Fruit fly (Drosophila melanogaster): ENCODE data around the gene scpr-C.
A peak's percentile ranks its signal among the peaks of the same experiment; 100 is the strongest.

Gene scpr-C

dm6 chr3R:11214449-11214950 lies 10.8 kb upstream of the scpr-C start, which contains the start of gene ZnT86D:
ZnT86D (minus strand) TSS chr3R:11214539.
- TF ChIP-seq CG17801 (GFP tag; optimal IDR thresholded peaks at IDR 0.05; ENCODE audit: partially characterized antibody) = peak; percentile 82

dm6 chr3R:11216156-11216630 lies 9.1 kb upstream of the scpr-C start, which contains the start of the genes RpS25 and CG4820:
RpS25 (minus strand) TSS chr3R:11216287.
CG4820 (plus strand) TSS chr3R:11216535.
- TF ChIP-seq CG17801 (GFP tag; optimal IDR thresholded peaks at IDR 0.05; ENCODE audit: partially characterized antibody) = peak; percentile 94

- no peak for TF ChIP-seq CG17801 (GFP tag; optimal IDR thresholded peaks at IDR 0.05; ENCODE audit: partially characterized antibody)
Measured at dm6 chr3R:11219883-11220282, 5.4 kb upstream of the scpr-C start, which contains the start of gene CG6689. CG6689 (minus strand) TSS chr3R:11220064.

- TF ChIP-seq CG17801 (GFP tag; optimal IDR thresholded peaks at IDR 0.05; ENCODE audit: partially characterized antibody) = peak; percentile 84
Measured at dm6 chr3R:11221437-11222230, 3.7 kb upstream of the scpr-C start, which contains the start of the genes CG6693 and RpL3. CG6693 (minus strand) TSS chr3R:11221639. RpL3 (plus strand) TSS chr3R:11221894.

dm6 chr3R:11222587-11222986 lies 2.7 kb upstream of the scpr-C start:
- no peak for TF ChIP-seq CG17801 (GFP tag; optimal IDR thresholded peaks at IDR 0.05; ENCODE audit: partially characterized antibody)

dm6 chr3R:11224478-11224877 lies 842 bp upstream of the scpr-C start:
- TF ChIP-seq CG17801 (GFP tag; optimal IDR thresholded peaks at IDR 0.05; ENCODE audit: partially characterized antibody) = no peak

dm6 chr3R:11226496-11226895 lies 1.2 kb downstream of the scpr-C start, which contains the start of gene CG17726:
CG17726 (plus strand) TSS chr3R:11226762.
- peak; percentile 98 for TF ChIP-seq CG17801 (GFP tag; optimal IDR thresholded peaks at IDR 0.05; ENCODE audit: partially characterized antibody)

- TF ChIP-seq CG17801 (GFP tag; optimal IDR thresholded peaks at IDR 0.05; ENCODE audit: partially characterized antibody) = no peak
Measured at dm6 chr3R:11230392-11230791, 5.1 kb downstream of the scpr-C start, which contains the start of gene GCC88. GCC88 (minus strand) TSS chr3R:11230600.

dm6 chr3R:11231037-11231436 lies 5.7 kb downstream of the scpr-C start:
- no peak for TF ChIP-seq CG17801 (GFP tag; optimal IDR thresholded peaks at IDR 0.05; ENCODE audit: partially characterized antibody)

- TF ChIP-seq CG17801 (GFP tag; optimal IDR thresholded peaks at IDR 0.05; ENCODE audit: partially characterized antibody) = no peak
Measured at dm6 chr3R:11231705-11232261, 6.5 kb downstream of the scpr-C start, which contains the start of the genes CG17187 and Dph3. CG17187 (minus strand) TSS chr3R:11231879. Dph3 (plus strand) TSS chr3R:11231912.

dm6 chr3R:11234918-11235371 lies 9.6 kb downstream of the scpr-C start, which contains the start of the genes Arfip and CG17721:
Arfip (minus strand) TSS chr3R:11235013.
CG17721 (plus strand) TSS chr3R:11235140.
- TF ChIP-seq CG17801 (GFP tag; optimal IDR thresholded peaks at IDR 0.05; ENCODE audit: partially characterized antibody) = no peak

dm6 chr3R:11236041-11236440 lies 10.7 kb downstream of the scpr-C start, which contains the start of gene CG31441:
CG31441 (plus strand) TSS chr3R:11236286.
- TF ChIP-seq CG17801 (GFP tag; optimal IDR thresholded peaks at IDR 0.05; ENCODE audit: partially characterized antibody) = no peak

- no peak for TF ChIP-seq CG17801 (GFP tag; optimal IDR thresholded peaks at IDR 0.05; ENCODE audit: partially characterized antibody)
Measured at dm6 chr3R:11237598-11237997, 12.3 kb downstream of the scpr-C start, which contains the start of gene CG31388. CG31388 (plus strand) TSS chr3R:11237815.

dm6 chr3R:11240891-11241290 lies 15.6 kb downstream of the scpr-C start, which contains the start of the genes scpr-B and scpr-A:
scpr-B (minus strand) TSS chr3R:11240991.
scpr-A (plus strand) TSS chr3R:11241183.
- TF ChIP-seq CG17801 (GFP tag; optimal IDR thresholded peaks at IDR 0.05; ENCODE audit: partially characterized antibody) = no peak
